Worm (Caenorhabditis elegans) whole organism, L4/young adult: ENCODE data around the gene T26C5.3.

Experiments
- W03F9.2 ChIP-seq: fragments of 150-350 bp; optimal IDR thresholded peaks from 2 replicates; lab custom pipeline; 2014; ENCODE audit warnings: missing biosample characterization, missing genetic modification characterization
- dao-5 ChIP-seq: sonication (generic microtip); optimal IDR thresholded peaks from 2 replicates; lab custom pipeline; 2016; ENCODE audit warnings: missing genotype, missing genetic modification characterization, moderate library complexity, missing compliant biosample characterization
- him-1 ChIP-seq: sonication (generic microtip); optimal IDR thresholded peaks from 2 replicates; lab custom pipeline; 2016; ENCODE audit warnings: missing genotype, missing genetic modification reagents, missing genetic modification characterization, missing compliant biosample characterization

Gene T26C5.3

DNA sequence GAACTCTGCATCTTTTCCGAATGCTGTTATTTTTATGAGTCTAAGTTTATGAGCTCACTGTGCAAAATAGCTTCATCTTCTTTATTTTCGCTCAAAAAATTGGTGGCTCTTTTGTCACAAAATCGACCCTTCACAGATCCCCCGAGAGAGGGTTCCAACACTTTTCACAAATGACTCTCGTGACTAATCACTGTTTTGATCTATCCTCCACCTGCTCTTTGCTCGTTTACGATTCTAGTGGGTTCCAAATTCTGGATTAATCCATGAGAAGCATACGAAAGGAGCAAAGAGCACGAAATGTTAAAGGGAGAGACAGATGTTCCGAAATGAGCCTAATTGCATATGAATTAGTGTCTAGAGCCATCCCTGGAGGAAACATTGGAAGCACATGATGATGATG lies 25.0 kb downstream of the T26C5.3 start:
- TF ChIP-seq W03F9.2 (tag; lab: Kevin White, UChicago) (no peak), him-1 (tag; lab: Kevin White, UChicago) (no peak), dao-5 (no peak)

DNA sequence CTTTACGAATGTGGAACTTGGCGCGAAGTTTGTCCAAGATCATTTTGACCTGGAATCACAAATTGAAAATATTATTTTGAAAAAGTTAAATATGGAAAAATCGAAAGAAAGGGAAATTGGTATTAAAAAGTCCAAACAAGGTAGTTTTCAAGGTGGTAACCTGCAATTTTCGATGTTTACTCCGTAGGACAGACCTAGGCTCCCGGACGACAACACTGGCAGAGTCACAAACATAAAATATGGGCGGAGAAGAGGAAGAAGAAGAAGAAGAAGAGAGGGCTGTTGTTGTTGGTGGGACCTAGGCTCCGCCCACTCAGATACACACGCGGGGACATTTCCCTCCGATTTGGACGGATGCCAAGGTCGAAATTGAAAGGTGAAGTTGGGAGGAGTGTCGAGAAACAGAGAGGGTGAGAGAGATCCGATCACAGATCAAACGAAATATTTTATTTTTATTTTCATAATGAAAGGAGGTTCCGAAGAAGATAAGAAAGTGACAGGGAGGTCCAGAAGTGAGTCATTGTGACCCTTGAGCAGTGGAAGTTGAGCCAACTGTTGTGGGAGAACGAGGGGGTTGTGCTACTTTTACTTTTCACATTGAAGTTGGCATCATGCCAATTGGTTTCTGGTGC lies 25.7 kb downstream of the T26C5.3 start, which contains the start of gene aqp-2:
TSS of gene aqp-2 (minus strand) at position 51 of the 632 bp plus-strand sequence.
- TF ChIP-seq him-1 (tag; lab: Kevin White, UChicago) = no peak
- no peak for TF ChIP-seq dao-5
- no peak for TF ChIP-seq W03F9.2 (tag; lab: Kevin White, UChicago)

- TF ChIP-seq dao-5 (no peak), him-1 (tag; lab: Kevin White, UChicago) (no peak), W03F9.2 (tag; lab: Kevin White, UChicago) (no peak)
These were observed 26.5 kb downstream of the T26C5.3 start for ce11 chrII:9262845-9263402.

- no peak for TF ChIP-seq dao-5
- TF ChIP-seq W03F9.2 (tag; lab: Kevin White, UChicago) = no peak
- no peak for TF ChIP-seq him-1 (tag; lab: Kevin White, UChicago)
These were observed 27.4 kb downstream of the T26C5.3 start for ce11 chrII:9263784-9264183.

DNA sequence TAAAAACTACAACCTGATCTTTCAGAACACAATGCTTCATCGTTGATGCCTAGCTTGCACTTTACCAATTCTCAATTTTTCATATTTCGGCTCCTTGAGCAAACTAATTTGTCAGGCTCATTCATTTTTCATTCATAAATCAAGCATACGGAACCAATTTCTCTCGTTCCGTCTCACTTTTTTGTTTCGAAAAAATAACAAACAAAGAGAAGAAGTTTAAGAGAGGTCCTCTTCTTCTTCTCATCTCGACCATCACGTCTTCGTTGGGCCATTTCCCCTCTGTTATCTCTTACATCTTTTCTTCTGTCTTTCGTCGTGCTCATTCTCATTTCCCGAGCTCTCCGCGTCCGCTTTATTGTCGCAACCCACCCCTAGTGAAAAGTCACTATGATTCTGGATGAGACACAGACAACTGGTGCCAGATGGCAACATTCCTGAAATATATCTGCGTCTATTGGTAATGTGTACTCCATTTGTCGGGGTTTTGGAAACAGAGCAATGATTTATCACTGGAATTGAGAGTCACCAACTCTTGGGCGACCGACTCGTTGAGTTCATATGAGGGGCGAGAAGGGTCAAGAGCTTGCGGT lies 28.4 kb downstream of the T26C5.3 start:
- TF ChIP-seq W03F9.2 (tag; lab: Kevin White, UChicago) = no peak
- TF ChIP-seq dao-5 = no peak
- TF ChIP-seq him-1 (tag; lab: Kevin White, UChicago) = no peak

DNA sequence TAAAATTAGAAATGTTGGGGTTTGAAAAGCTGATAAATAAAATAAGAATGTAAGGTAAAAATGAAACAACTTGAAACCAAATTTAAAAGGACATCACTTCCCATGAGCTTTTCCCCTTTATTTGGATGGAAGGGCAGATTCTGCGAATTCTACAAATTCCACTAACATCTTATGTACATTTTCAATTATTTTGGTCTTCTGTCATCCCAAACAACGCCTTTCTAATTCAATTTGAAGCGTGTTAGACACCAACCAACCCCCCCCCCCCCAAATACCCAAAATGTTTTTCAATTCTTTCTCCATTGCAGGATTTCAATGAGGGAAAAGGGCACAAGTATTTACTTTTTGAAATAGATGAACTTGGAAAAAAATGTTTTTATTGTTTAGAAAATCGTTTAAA lies 29.3 kb downstream of the T26C5.3 start:
- TF ChIP-seq dao-5 = no peak
- no peak for TF ChIP-seq him-1 (tag; lab: Kevin White, UChicago)
- no peak for TF ChIP-seq W03F9.2 (tag; lab: Kevin White, UChicago)

- TF ChIP-seq him-1 (tag; lab: Kevin White, UChicago) = no peak
- no peak for TF ChIP-seq dao-5
- no peak for TF ChIP-seq W03F9.2 (tag; lab: Kevin White, UChicago)
These were observed 29.9 kb downstream of the T26C5.3 start for ce11 chrII:9266252-9266651.

- TF ChIP-seq dao-5 = no peak
- no peak for TF ChIP-seq W03F9.2 (tag; lab: Kevin White, UChicago)
- no peak for TF ChIP-seq him-1 (tag; lab: Kevin White, UChicago)
These were observed 30.4 kb downstream of the T26C5.3 start, which contains the start of gene C01G6.2 for ce11 chrII:9266755-9267154. TSS of gene C01G6.2 (plus strand) at chrII:9267055.

DNA sequence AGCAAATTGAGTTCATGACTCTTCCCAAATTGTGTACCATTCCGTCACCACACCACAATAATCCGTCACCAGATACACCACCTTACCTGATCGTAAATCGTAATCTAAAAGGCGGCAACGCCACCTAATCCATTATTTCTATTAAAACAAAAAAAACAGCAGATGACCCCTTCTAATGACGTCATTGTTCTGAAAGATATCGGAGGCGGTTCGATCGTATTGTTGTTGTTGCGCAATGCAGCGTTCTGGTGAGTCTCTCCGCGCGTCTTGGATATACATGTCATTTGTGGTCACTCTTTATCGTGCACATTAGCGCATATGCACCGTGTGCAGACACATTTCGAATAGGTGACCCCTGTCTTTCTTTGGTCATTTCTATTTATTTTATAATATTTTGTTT lies 32.6 kb downstream of the T26C5.3 start:
- no peak for TF ChIP-seq him-1 (tag; lab: Kevin White, UChicago)
- no peak for TF ChIP-seq dao-5
- TF ChIP-seq W03F9.2 (tag; lab: Kevin White, UChicago) = no peak

ce11 chrII:9269588-9269987 lies 33.2 kb downstream of the T26C5.3 start, which contains the start of gene C01G6.3:
TSS of gene C01G6.3 (plus strand) at chrII:9269888.
- no peak for TF ChIP-seq W03F9.2 (tag; lab: Kevin White, UChicago)
- no peak for TF ChIP-seq him-1 (tag; lab: Kevin White, UChicago)

- no peak for TF ChIP-seq him-1 (tag; lab: Kevin White, UChicago)
- no peak for TF ChIP-seq W03F9.2 (tag; lab: Kevin White, UChicago)
- no peak for TF ChIP-seq dao-5
These were observed 34.9 kb downstream of the T26C5.3 start for ce11 chrII:9271285-9271684.

DNA sequence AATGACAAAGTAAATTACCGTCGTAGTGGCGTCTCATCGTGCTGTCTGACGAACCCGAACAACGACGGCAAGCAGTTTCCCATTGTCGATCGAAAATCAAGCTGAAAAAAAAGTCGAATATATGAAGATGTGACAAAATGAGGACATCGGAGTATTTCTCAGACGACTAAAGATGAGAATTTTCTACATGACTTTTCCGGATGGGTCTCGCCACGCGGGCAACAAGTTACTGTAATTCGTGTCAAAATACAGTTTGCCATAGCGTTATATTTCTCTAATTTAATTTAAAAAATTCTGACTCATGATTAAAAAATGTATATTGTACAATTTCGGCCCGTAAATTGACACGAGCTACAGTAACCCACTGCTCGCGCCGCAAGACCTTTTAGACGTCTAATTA lies 36.6 kb downstream of the T26C5.3 start, which contains the start of gene C01G6.4:
TSS of gene C01G6.4 (minus strand) at position 101 of the 400 bp plus-strand sequence.
- no peak for TF ChIP-seq him-1 (tag; lab: Kevin White, UChicago)
- no peak for TF ChIP-seq dao-5
- TF ChIP-seq W03F9.2 (tag; lab: Kevin White, UChicago) = no peak

- TF ChIP-seq W03F9.2 (tag; lab: Kevin White, UChicago) = peak; percentile 85
- no peak for TF ChIP-seq dao-5
- peak; percentile 53 for TF ChIP-seq him-1 (tag; lab: Kevin White, UChicago)
These were observed 37.6 kb downstream of the T26C5.3 start for ce11 chrII:9273984-9274383.

- no peak for TF ChIP-seq dao-5
- no peak for TF ChIP-seq him-1 (tag; lab: Kevin White, UChicago)
- no peak for TF ChIP-seq W03F9.2 (tag; lab: Kevin White, UChicago)
These were observed 38.4 kb downstream of the T26C5.3 start for ce11 chrII:9274734-9275133.
